Worm (Caenorhabditis elegans) whole organism, L4/young adult: Measurements from ENCODE around the gene F02E11.7.

Experiments used
- dao-5 ChIP-seq: sonication (generic microtip); optimal IDR thresholded peaks from 2 replicates; lab custom pipeline; 2016; ENCODE audit warnings: missing genotype, missing genetic modification characterization, moderate library complexity, missing compliant biosample characterization
- him-1 ChIP-seq: sonication (generic microtip); optimal IDR thresholded peaks from 2 replicates; lab custom pipeline; 2016; ENCODE audit warnings: missing genotype, missing genetic modification reagents, missing genetic modification characterization, missing compliant biosample characterization

DNA sequence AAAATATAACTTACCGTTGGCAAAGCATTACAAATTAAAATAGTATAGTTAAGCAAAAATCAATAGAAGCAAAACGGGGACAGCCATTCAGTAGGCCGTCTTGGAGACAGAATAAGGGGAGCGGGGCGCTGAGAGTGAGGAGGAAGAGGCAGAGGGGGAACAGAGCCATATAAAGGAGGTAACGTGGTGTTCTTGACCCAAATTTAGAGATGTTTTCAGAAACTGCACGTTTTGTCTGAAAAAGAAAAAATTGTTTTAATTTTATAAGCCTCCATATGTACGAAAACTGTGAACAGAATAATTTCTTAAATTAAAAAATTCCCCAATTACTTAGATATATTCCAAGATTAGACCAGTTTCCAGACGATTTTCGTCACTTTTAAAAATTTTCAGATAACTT, 46.0 kb downstream of the F02E11.7 start, which contains the start of gene F39E9.6:
- TF ChIP-seq dao-5 (tag; lab: Kevin White, UChicago) (no peak), him-1 (tag; lab: Kevin White, UChicago) (no peak)
